Worm (Caenorhabditis elegans) whole organism, L3 larva: ENCODE results near the gene ZK1098.11.

Experiments
- R02D3.7 ChIP-seq: fragments of 150-350 bp; optimal IDR thresholded peaks from 2 replicates; lab custom pipeline; 2014; ENCODE audit warnings: missing biosample characterization, missing genetic modification characterization
- aly-2 ChIP-seq: fragments of 150-350 bp; optimal IDR thresholded peaks from 2 replicates; lab custom pipeline; 2014; ENCODE audit warnings: missing biosample characterization, missing genetic modification characterization
- ama-1 ChIP-seq: fragments of 150-350 bp; optimal IDR thresholded peaks from 2 replicates; lab custom pipeline; 2018
- ceh-82 ChIP-seq: fragments of 150-350 bp; optimal IDR thresholded peaks from 2 replicates; lab custom pipeline; 2014; ENCODE audit warnings: missing biosample characterization, missing genetic modification characterization
- fos-1 ChIP-seq: fragments of 150-350 bp; optimal IDR thresholded peaks from 2 replicates; lab custom pipeline; 2014; ENCODE audit warnings: missing biosample characterization, missing genetic modification characterization
- jun-1 ChIP-seq: fragments of 150-350 bp; optimal IDR thresholded peaks from 2 replicates; lab custom pipeline; 2014; ENCODE audit warnings: missing biosample characterization, missing genetic modification reagents, missing genetic modification characterization
- mdl-1 ChIP-seq: fragments of 150-350 bp; optimal IDR thresholded peaks from 2 replicates; lab custom pipeline; 2014; ENCODE audit warnings: missing biosample characterization, missing genetic modification characterization
- nhr-11 ChIP-seq: fragments of 150-350 bp; optimal IDR thresholded peaks from 2 replicates; lab custom pipeline; 2014; ENCODE audit warnings: missing biosample characterization, missing genetic modification characterization
- nhr-237 ChIP-seq: fragments of 150-350 bp; optimal IDR thresholded peaks from 2 replicates; lab custom pipeline; 2014; ENCODE audit warnings: missing biosample characterization, missing genetic modification characterization
- nhr-76 ChIP-seq: fragments of 150-350 bp; sonication (generic microtip); optimal IDR thresholded peaks from 5 replicates; lab custom pipeline; 2014; ENCODE audit warnings: missing biosample characterization, missing genetic modification characterization
- snpc-4 ChIP-seq: fragments of 150-350 bp; optimal IDR thresholded peaks from 2 replicates; lab custom pipeline; 2014; ENCODE audit warnings: missing biosample characterization, missing genetic modification characterization
- unc-39 ChIP-seq: sonication (generic microtip); optimal IDR thresholded peaks from 4 replicates; lab custom pipeline; 2017; ENCODE audit warnings: missing biosample characterization, missing genetic modification characterization
- zag-1 ChIP-seq: fragments of 150-350 bp; optimal IDR thresholded peaks from 2 replicates; lab custom pipeline; 2014; ENCODE audit warnings: missing biosample characterization, missing genetic modification characterization
- ztf-11 ChIP-seq: fragments of 150-350 bp; optimal IDR thresholded peaks from 2 replicates; lab custom pipeline; 2014; ENCODE audit warnings: missing biosample characterization, missing genetic modification characterization

DNA sequence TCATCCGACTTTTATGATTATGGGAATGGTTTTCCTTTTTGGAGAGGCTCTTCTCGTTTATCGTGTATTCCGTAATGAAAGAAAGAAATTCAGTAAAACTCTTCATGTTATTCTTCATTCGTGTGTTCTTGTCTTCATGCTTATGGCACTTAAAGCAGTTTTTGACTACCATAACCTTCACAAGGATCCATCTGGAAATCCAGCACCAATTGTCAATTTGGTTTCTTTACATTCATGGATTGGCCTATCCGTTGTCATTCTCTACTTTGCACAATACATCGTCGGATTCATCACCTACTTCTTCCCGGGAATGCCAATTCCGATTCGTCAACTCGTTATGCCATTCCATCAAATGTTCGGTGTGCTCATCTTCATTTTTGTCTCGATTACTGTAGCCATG lies 44.7 kb upstream of the ZK1098.11 start:
- TF ChIP-seq ama-1 (lab: Kevin White, UChicago) (no peak), snpc-4 (tag; lab: Kevin White, UChicago) (no peak), unc-39 (tag; lab: Kevin White, UChicago) (no peak), mdl-1 (tag; lab: Kevin White, UChicago) (no peak), jun-1 (no peak), fos-1 (tag; lab: Kevin White, UChicago) (no peak), nhr-11 (no peak), ceh-82 (no peak), zag-1 (tag; lab: Kevin White, UChicago) (no peak), R02D3.7 (tag; lab: Kevin White, UChicago) (no peak), aly-2 (tag; lab: Kevin White, UChicago) (no peak), nhr-76 (tag; lab: Kevin White, UChicago) (no peak), nhr-237 (tag; lab: Kevin White, UChicago) (no peak), ztf-11 (tag; lab: Kevin White, UChicago) (no peak)
